Fruit fly (Drosophila melanogaster) whole organism, adult: ENCODE results near the gene bap.

ENCODE experiments used
- CG11617 ChIP-seq: fragments of 200-800 bp; sonication (Bioruptor generic); optimal IDR thresholded peaks from 2 replicates; lab custom pipeline; 2017; ENCODE audit warnings: mild to moderate bottlenecking, missing biosample characterization, missing genetic modification reagents, missing genetic modification characterization
- CG14711 ChIP-seq: fragments of 200-800 bp; sonication (Bioruptor generic); optimal IDR thresholded peaks from 2 replicates; lab custom pipeline; 2018; ENCODE audit warnings: missing biosample characterization, mild to moderate bottlenecking, missing genetic modification characterization, moderate library complexity
- CG1620 ChIP-seq: fragments of 200-800 bp; sonication (Bioruptor generic); optimal IDR thresholded peaks from 2 replicates; lab custom pipeline; 2016; ENCODE audit warnings: missing biosample characterization, missing genetic modification characterization
- CG33017 ChIP-seq: fragments of 200-800 bp; sonication (Bioruptor generic); optimal IDR thresholded peaks from 2 replicates; lab custom pipeline; 2018; ENCODE audit warnings: missing biosample characterization, mild to moderate bottlenecking, missing genetic modification characterization, moderate library complexity
- CG7045 ChIP-seq: fragments of 200-800 bp; sonication (Bioruptor generic); optimal IDR thresholded peaks from 2 replicates; lab custom pipeline; 2017; ENCODE audit warnings: missing biosample characterization, mild to moderate bottlenecking, missing genetic modification characterization
- Clk ChIP-seq: fragments of 200-800 bp; sonication (Bioruptor generic); optimal IDR thresholded peaks from 2 replicates; lab custom pipeline; 2017; ENCODE audit warnings: missing biosample characterization, missing genetic modification characterization
- Crg-1 ChIP-seq: fragments of 200-800 bp; sonication (Bioruptor generic); optimal IDR thresholded peaks from 2 replicates; lab custom pipeline; 2016; ENCODE audit warnings: missing biosample characterization, missing genetic modification characterization
- Hr96 ChIP-seq: fragments of 200-800 bp; sonication (Bioruptor generic); optimal IDR thresholded peaks from 2 replicates; lab custom pipeline; 2016; ENCODE audit warnings: missing biosample characterization, missing genetic modification characterization
- Mnt ChIP-seq: fragments of 200-800 bp; sonication (Bioruptor generic); optimal IDR thresholded peaks from 2 replicates; lab custom pipeline; 2016; ENCODE audit warnings: missing biosample characterization, mild to moderate bottlenecking, missing genetic modification characterization
- bab1 ChIP-seq: fragments of 200-800 bp; sonication (Bioruptor generic); optimal IDR thresholded peaks from 3 replicates; lab custom pipeline; 2019; ENCODE audit warnings: missing biosample characterization, mild to moderate bottlenecking, missing genetic modification characterization, moderate library complexity
- kay ChIP-seq: fragments of 200-800 bp; sonication (Bioruptor generic); peaks from one replicate; lab custom pipeline; 2016; ENCODE audit warnings: missing biosample characterization, missing genetic modification characterization, borderline replicate concordance
- pad ChIP-seq: fragments of 200-800 bp; sonication (Bioruptor generic); optimal IDR thresholded peaks from 3 replicates; lab custom pipeline; 2017; ENCODE audit warnings: missing biosample characterization, missing genetic modification characterization, mild to moderate bottlenecking, moderate library complexity, missing genetic modification reagents
- toe ChIP-seq: fragments of 200-800 bp; sonication (Bioruptor generic); optimal IDR thresholded peaks from 2 replicates; lab custom pipeline; 2016; ENCODE audit warnings: missing biosample characterization, missing genetic modification characterization

- TF ChIP-seq Clk (GFP tag; lab: Kevin White, UChicago): no peak
- no peak for TF ChIP-seq CG14711
- TF ChIP-seq kay (GFP tag; lab: Kevin White, UChicago): no peak
- TF ChIP-seq CG1620 (GFP tag; lab: Kevin White, UChicago): no peak
- no peak for TF ChIP-seq CG11617
- TF ChIP-seq CG7045: no peak
- no peak for TF ChIP-seq bab1 (GFP tag; lab: Kevin White, UChicago)
- TF ChIP-seq pad (GFP tag; lab: Kevin White, UChicago): no peak
- TF ChIP-seq toe (GFP tag; lab: Kevin White, UChicago): no peak
- no peak for TF ChIP-seq CG33017 (tag; lab: Kevin White, UChicago)
- no peak for TF ChIP-seq Hr96 (GFP tag; lab: Kevin White, UChicago)
- TF ChIP-seq Mnt (GFP tag; lab: Kevin White, UChicago): no peak
- no peak for TF ChIP-seq Crg-1 (GFP tag; lab: Kevin White, UChicago)
These were observed 45.5 kb upstream of the bap start for dm6 chr3R:21343229-21343628.
